Worm (Caenorhabditis elegans) whole organism, mixed stage, embryonic: Measurements from ENCODE around the gene F15E6.6.

Source experiments
- M03D4.4 ChIP-seq: sonication (generic microtip); optimal IDR thresholded peaks from 2 replicates; lab custom pipeline; 2017; ENCODE audit warnings: mild to moderate bottlenecking, missing genetic modification characterization, missing compliant biosample characterization
- bed-3 ChIP-seq: fragments of 200-800 bp; sonication (Bioruptor generic); optimal IDR thresholded peaks from 3 replicates; lab custom pipeline; 2018; ENCODE audit warnings: mild to moderate bottlenecking, missing genetic modification characterization, moderate library complexity, missing compliant biosample characterization
- blmp-1 ChIP-seq: fragments of 150-350 bp; optimal IDR thresholded peaks from 2 replicates; lab custom pipeline; 2014; ENCODE audit warnings: missing biosample characterization, missing genetic modification characterization
- ceh-39 ChIP-seq: fragments of 150-350 bp; optimal IDR thresholded peaks from 2 replicates; lab custom pipeline; 2014; ENCODE audit warnings: missing biosample characterization, missing genetic modification characterization
- ceh-43 ChIP-seq: fragments of 200-800 bp; sonication (Bioruptor generic); optimal IDR thresholded peaks from 2 replicates; lab custom pipeline; 2018; ENCODE audit warnings: mild to moderate bottlenecking, missing genetic modification characterization, moderate library complexity, missing compliant biosample characterization
- ceh-83 ChIP-seq: fragments of 200-800 bp; sonication (Bioruptor generic); optimal IDR thresholded peaks from 2 replicates; lab custom pipeline; 2018; ENCODE audit warnings: mild to moderate bottlenecking, missing genetic modification characterization, missing compliant biosample characterization
- ces-1 ChIP-seq: fragments of 150-350 bp; optimal IDR thresholded peaks from 2 replicates; lab custom pipeline; 2014; ENCODE audit warnings: missing biosample characterization, missing genetic modification reagents, missing genetic modification characterization
- cnd-1 ChIP-seq: fragments of 200-800 bp; sonication (Bioruptor generic); optimal IDR thresholded peaks from 2 replicates; lab custom pipeline; 2018; ENCODE audit warnings: mild to moderate bottlenecking, missing genetic modification characterization, missing compliant biosample characterization
- drap-1 ChIP-seq: fragments of 200-800 bp; sonication (Bioruptor generic); optimal IDR thresholded peaks from 3 replicates; lab custom pipeline; 2018; ENCODE audit warnings: mild to moderate bottlenecking, missing genetic modification characterization, missing compliant biosample characterization
- elt-1 ChIP-seq: sonication (generic microtip); optimal IDR thresholded peaks from 2 replicates; lab custom pipeline; 2017; ENCODE audit warnings: missing genetic modification characterization, mild to moderate bottlenecking, missing compliant biosample characterization, antibody characterized with exemption, moderate library complexity, borderline replicate concordance; ENCODE audit not compliant: insufficient read depth
- elt-3 ChIP-seq: fragments of 150-350 bp; optimal IDR thresholded peaks from 2 replicates; lab custom pipeline; 2014; ENCODE audit warnings: missing biosample characterization, missing genetic modification characterization
- flh-1 ChIP-seq: fragments of 200-800 bp; sonication (Bioruptor generic); optimal IDR thresholded peaks from 2 replicates; lab custom pipeline; 2018; ENCODE audit warnings: mild to moderate bottlenecking, missing genetic modification characterization, moderate library complexity, missing compliant biosample characterization
- hlh-1 ChIP-seq: fragments of 150-350 bp; optimal IDR thresholded peaks from 2 replicates; lab custom pipeline; 2014; ENCODE audit warnings: missing biosample characterization, missing genetic modification reagents, missing genetic modification characterization
- lin-13 ChIP-seq: fragments of 150-350 bp; optimal IDR thresholded peaks from 2 replicates; lab custom pipeline; 2014; ENCODE audit warnings: missing biosample characterization, missing genetic modification characterization
- lin-32 ChIP-seq: fragments of 200-800 bp; sonication (Bioruptor generic); optimal IDR thresholded peaks from 2 replicates; lab custom pipeline; 2018; ENCODE audit warnings: mild to moderate bottlenecking, missing genetic modification characterization, missing compliant biosample characterization
- lsy-2 ChIP-seq: fragments of 150-350 bp; optimal IDR thresholded peaks from 2 replicates; lab custom pipeline; 2014; ENCODE audit warnings: missing biosample characterization, missing genetic modification characterization
- mab-5 ChIP-seq: fragments of 150-350 bp; optimal IDR thresholded peaks from 2 replicates; lab custom pipeline; 2014; ENCODE audit warnings: missing biosample characterization, missing genetic modification characterization
- mep-1 ChIP-seq: fragments of 150-350 bp; optimal IDR thresholded peaks from 2 replicates; lab custom pipeline; 2017; ENCODE audit warnings: missing biosample characterization, missing genetic modification reagents, missing genetic modification characterization, inconsistent platforms
- mls-2 ChIP-seq: sonication (generic microtip); optimal IDR thresholded peaks from 2 replicates; lab custom pipeline; 2016; ENCODE audit warnings: mild to moderate bottlenecking, missing genetic modification characterization, moderate library complexity, missing compliant biosample characterization
- nhr-12 ChIP-seq: fragments of 150-350 bp; optimal IDR thresholded peaks from 2 replicates; lab custom pipeline; 2014; ENCODE audit warnings: missing biosample characterization, missing genetic modification characterization
- nhr-2 ChIP-seq: fragments of 150-350 bp; optimal IDR thresholded peaks from 2 replicates; lab custom pipeline; 2014; ENCODE audit warnings: missing biosample characterization, missing genetic modification characterization
- nhr-28 ChIP-seq: fragments of 150-350 bp; optimal IDR thresholded peaks from 2 replicates; lab custom pipeline; 2014; ENCODE audit warnings: missing biosample characterization, missing genetic modification characterization
- nhr-76 ChIP-seq: sonication (generic microtip); optimal IDR thresholded peaks from 2 replicates; lab custom pipeline; 2017; ENCODE audit warnings: missing biosample characterization, missing genetic modification characterization
- pha-4 ChIP-seq: fragments of 150-350 bp; optimal IDR thresholded peaks from 2 replicates; lab custom pipeline; 2018; ENCODE audit warnings: missing biosample characterization, missing genetic modification reagents, missing genetic modification characterization
- snpc-4 ChIP-seq: fragments of 150-350 bp; optimal IDR thresholded peaks from 2 replicates; lab custom pipeline; 2014; ENCODE audit warnings: missing biosample characterization, missing genetic modification characterization
- sptf-1 ChIP-seq: sonication (generic microtip); optimal IDR thresholded peaks from 2 replicates; lab custom pipeline; 2017; ENCODE audit warnings: mild to moderate bottlenecking, missing genetic modification characterization, moderate library complexity, missing compliant biosample characterization
- tbx-8 ChIP-seq: fragments of 200-800 bp; sonication (Bioruptor generic); optimal IDR thresholded peaks from 2 replicates; lab custom pipeline; 2018; ENCODE audit warnings: mild to moderate bottlenecking, missing genetic modification characterization, moderate library complexity, missing compliant biosample characterization
- unc-120 ChIP-seq: sonication (generic microtip); optimal IDR thresholded peaks from 2 replicates; lab custom pipeline; 2017; ENCODE audit warnings: missing genetic modification characterization, missing compliant biosample characterization; ENCODE audit not compliant: poor library complexity, severe bottlenecking
- unc-39 ChIP-seq: fragments of 150-350 bp; optimal IDR thresholded peaks from 2 replicates; lab custom pipeline; 2014; ENCODE audit warnings: missing biosample characterization, missing genetic modification characterization
- unc-62 ChIP-seq: fragments of 150-350 bp; optimal IDR thresholded peaks from 2 replicates; lab custom pipeline; 2014; ENCODE audit warnings: missing biosample characterization, missing genetic modification reagents, missing genetic modification characterization
- zip-8 ChIP-seq: fragments of 150-350 bp; optimal IDR thresholded peaks from 2 replicates; lab custom pipeline; 2014; ENCODE audit warnings: missing biosample characterization, missing genetic modification characterization
- ztf-11 ChIP-seq: fragments of 150-350 bp; optimal IDR thresholded peaks from 2 replicates; lab custom pipeline; 2014; ENCODE audit warnings: missing biosample characterization, missing genetic modification characterization

The F15E6.6 gene

ce11 chrIV:4269308-4269707, 14.6 kb downstream of the F15E6.6 start, which contains the start of gene F36A4.3:
F36A4.3 (plus strand) TSS chrIV:4269608.
- TF ChIP-seq lin-13 (tag; lab: Kevin White, UChicago): no peak
- no peak for TF ChIP-seq M03D4.4
- no peak for TF ChIP-seq hlh-1 (tag; lab: Kevin White, UChicago)
- no peak for TF ChIP-seq flh-1 (GFP tag; lab: Kevin White, UChicago)
- no peak for TF ChIP-seq elt-1
- no peak for TF ChIP-seq unc-62 (GFP tag; lab: Kevin White, UChicago)
- TF ChIP-seq ces-1 (GFP tag; lab: Kevin White, UChicago): no peak
- TF ChIP-seq drap-1 (GFP tag; lab: Kevin White, UChicago): no peak
- no peak for TF ChIP-seq ztf-11 (tag; lab: Kevin White, UChicago)
- no peak for TF ChIP-seq bed-3 (GFP tag; lab: Kevin White, UChicago)
- no peak for TF ChIP-seq unc-120 (tag; lab: Kevin White, UChicago)
- no peak for TF ChIP-seq nhr-28 (tag; lab: Kevin White, UChicago)
- no peak for TF ChIP-seq pha-4
- no peak for TF ChIP-seq mls-2 (tag; lab: Kevin White, UChicago)
- no peak for TF ChIP-seq unc-39
- TF ChIP-seq ceh-83 (GFP tag; lab: Kevin White, UChicago): no peak

- no peak for TF ChIP-seq ztf-11 (tag; lab: Kevin White, UChicago)
- no peak for TF ChIP-seq blmp-1 (tag; lab: Kevin White, UChicago)
- no peak for TF ChIP-seq zip-8
These were observed 16.6 kb downstream of the F15E6.6 start, which contains the start of gene F36A4.4 for ce11 chrIV:4267320-4267719. F36A4.4 (plus strand) TSS chrIV:4267620.

ce11 chrIV:4265951-4266350, 18.0 kb downstream of the F15E6.6 start:
- TF ChIP-seq unc-120 (tag; lab: Kevin White, UChicago): no peak
- no peak for TF ChIP-seq unc-39
- no peak for TF ChIP-seq ceh-43 (GFP tag; lab: Kevin White, UChicago)
- no peak for TF ChIP-seq flh-1 (GFP tag; lab: Kevin White, UChicago)
- TF ChIP-seq elt-3 (tag; lab: Kevin White, UChicago): no peak
- TF ChIP-seq nhr-76 (tag; lab: Kevin White, UChicago): no peak
- no peak for TF ChIP-seq ztf-11 (tag; lab: Kevin White, UChicago)
- TF ChIP-seq ceh-83 (GFP tag; lab: Kevin White, UChicago): no peak
- no peak for TF ChIP-seq pha-4
- TF ChIP-seq sptf-1: no peak
- no peak for TF ChIP-seq bed-3 (GFP tag; lab: Kevin White, UChicago)
- TF ChIP-seq lin-32 (GFP tag; lab: Kevin White, UChicago): no peak
- no peak for TF ChIP-seq lsy-2 (tag; lab: Kevin White, UChicago)
- no peak for TF ChIP-seq ceh-39 (tag; lab: Kevin White, UChicago)
- no peak for TF ChIP-seq drap-1 (GFP tag; lab: Kevin White, UChicago)
- no peak for TF ChIP-seq nhr-28 (tag; lab: Kevin White, UChicago)
- no peak for TF ChIP-seq mep-1 (tag; lab: Kevin White, UChicago)
- TF ChIP-seq hlh-1 (tag; lab: Kevin White, UChicago): no peak
- no peak for TF ChIP-seq tbx-8

ce11 chrIV:4265224-4265623, 18.7 kb downstream of the F15E6.6 start, which contains the start of gene F36A4.5:
F36A4.5 (plus strand) TSS chrIV:4265524.
- TF ChIP-seq lsy-2 (tag; lab: Kevin White, UChicago) (no peak), cnd-1 (tag; lab: Kevin White, UChicago) (no peak), ceh-83 (GFP tag; lab: Kevin White, UChicago) (no peak), snpc-4 (tag; lab: Kevin White, UChicago) (no peak), mls-2 (tag; lab: Kevin White, UChicago) (no peak), elt-1 (no peak), nhr-12 (tag; lab: Kevin White, UChicago) (no peak), unc-62 (GFP tag; lab: Kevin White, UChicago) (no peak)

ce11 chrIV:4264649-4265048, 19.3 kb downstream of the F15E6.6 start:
- TF ChIP-seq zip-8 (no peak), unc-62 (GFP tag; lab: Kevin White, UChicago) (no peak), nhr-2 (tag; lab: Kevin White, UChicago) (no peak), ceh-83 (GFP tag; lab: Kevin White, UChicago) (no peak), mab-5 (tag; lab: Kevin White, UChicago) (no peak)
